Worm (Caenorhabditis elegans) whole organism, L1 larva: Measurements from ENCODE around the gene F08F1.4.

ENCODE experiments used
- C16A3.4 ChIP-seq: fragments of 150-350 bp; optimal IDR thresholded peaks from 2 replicates; lab custom pipeline; 2014; ENCODE audit warnings: missing biosample characterization, missing genetic modification characterization
- blmp-1 ChIP-seq: fragments of 150-350 bp; optimal IDR thresholded peaks from 2 replicates; lab custom pipeline; 2014; ENCODE audit warnings: missing biosample characterization, missing genetic modification characterization
- ceh-63 ChIP-seq: fragments of 200-800 bp; sonication (Bioruptor generic); optimal IDR thresholded peaks from 2 replicates; lab custom pipeline; 2018; ENCODE audit warnings: mild to moderate bottlenecking, missing genetic modification characterization, missing compliant biosample characterization
- ceh-8 ChIP-seq: fragments of 200-800 bp; sonication (Bioruptor generic); optimal IDR thresholded peaks from 2 replicates; lab custom pipeline; 2018; ENCODE audit warnings: mild to moderate bottlenecking, missing genetic modification characterization, moderate library complexity, missing compliant biosample characterization
- ceh-82 ChIP-seq, 3 experiments: fragments of 150-350 bp in 1 of 3; sonication (generic microtip) in 2 of 3; optimal IDR thresholded peaks; 2 replicates each; lab custom pipeline; 2014 to 2017; ENCODE audit warnings: missing biosample characterization in 3 of 3, missing genetic modification characterization in 3 of 3
- ceh-90 ChIP-seq: sonication (generic microtip); optimal IDR thresholded peaks from 2 replicates; lab custom pipeline; 2016; ENCODE audit warnings: missing genetic modification characterization, missing compliant biosample characterization
- dsc-1 ChIP-seq: sonication (generic microtip); optimal IDR thresholded peaks from 2 replicates; lab custom pipeline; 2016; ENCODE audit warnings: mild to moderate bottlenecking, missing genetic modification characterization, missing compliant biosample characterization
- efl-1 ChIP-seq, 4 experiments: fragments of 150-350 bp; optimal IDR thresholded peaks in 3 of 4; peaks in 1 of 4; 1 replicate in 1 of 4; 2 replicates in 3 of 4; lab custom pipeline; 2014; ENCODE audit warnings: missing biosample characterization in 2 of 4, missing genetic modification characterization in 2 of 4, missing genetic modification reagents in 2 of 4
- efl-3 ChIP-seq: fragments of 200-800 bp; sonication (Bioruptor generic); optimal IDR thresholded peaks from 2 replicates; lab custom pipeline; 2018; ENCODE audit warnings: mild to moderate bottlenecking, missing genetic modification characterization, missing compliant biosample characterization
- elt-3 ChIP-seq, 6 experiments: fragments of 150-350 bp in 1 of 6; sonication (generic microtip); optimal IDR thresholded peaks; 2 replicates each; lab custom pipeline; 2017 to 2018; ENCODE audit warnings: missing biosample characterization in 6 of 6, missing genetic modification characterization in 6 of 6, inconsistent platforms in 1 of 6
- ets-5 ChIP-seq: fragments of 200-800 bp; sonication (Bioruptor generic); IDR thresholded peaks from 2 replicates; pipeline ENCODE4 v1.3.6; 2022; ENCODE audit warnings: missing genetic modification characterization, missing compliant biosample characterization
- fkh-10 ChIP-seq: sonication (generic microtip); optimal IDR thresholded peaks from 2 replicates; lab custom pipeline; 2017; ENCODE audit warnings: missing biosample characterization, missing genetic modification reagents, missing genetic modification characterization
- fos-1 ChIP-seq: fragments of 150-350 bp; optimal IDR thresholded peaks from 2 replicates; lab custom pipeline; 2014; ENCODE audit warnings: missing biosample characterization, missing genetic modification characterization
- grh-1 ChIP-seq: fragments of 200-800 bp; sonication (Bioruptor generic); IDR thresholded peaks from 2 replicates; pipeline ENCODE4 v1.3.6; 2022; ENCODE audit warnings: missing genetic modification reagents, missing genetic modification characterization, missing compliant biosample characterization
- hlh-17 ChIP-seq: fragments of 200-800 bp; sonication (Bioruptor generic); optimal IDR thresholded peaks from 2 replicates; lab custom pipeline; 2018; ENCODE audit warnings: missing genetic modification characterization, mild to moderate bottlenecking, missing compliant biosample characterization, moderate library complexity, borderline replicate concordance
- hlh-4 ChIP-seq: sonication (generic microtip); optimal IDR thresholded peaks from 2 replicates; lab custom pipeline; 2016; ENCODE audit warnings: mild to moderate bottlenecking, missing genetic modification characterization, missing compliant biosample characterization
- hpl-2 ChIP-seq: fragments of 150-350 bp; optimal IDR thresholded peaks from 2 replicates; lab custom pipeline; 2014; ENCODE audit warnings: missing biosample characterization, missing genetic modification reagents, missing genetic modification characterization
- isw-1 ChIP-seq: fragments of 200-800 bp; sonication (Bioruptor generic); IDR thresholded peaks from 2 replicates; pipeline ENCODE4 v1.3.6; 2022; ENCODE audit warnings: missing genetic modification characterization, missing compliant biosample characterization
- jun-1 ChIP-seq: fragments of 150-350 bp; optimal IDR thresholded peaks from 2 replicates; lab custom pipeline; 2014; ENCODE audit warnings: missing biosample characterization, missing genetic modification reagents, missing genetic modification characterization
- lin-13 ChIP-seq: fragments of 150-350 bp; optimal IDR thresholded peaks from 2 replicates; lab custom pipeline; 2014; ENCODE audit warnings: missing biosample characterization, missing genetic modification reagents, missing genetic modification characterization
- lin-15B ChIP-seq: fragments of 150-350 bp; sonication (generic microtip); optimal IDR thresholded peaks from 3 replicates; lab custom pipeline; 2014; ENCODE audit warnings: missing biosample characterization, missing genetic modification characterization
- lin-35 ChIP-seq, 2 experiments: fragments of 150-350 bp; optimal IDR thresholded peaks; 2 replicates each; lab custom pipeline; 2014; ENCODE audit warnings: missing biosample characterization in 2 of 2, missing genetic modification characterization in 2 of 2, missing genetic modification reagents in 2 of 2
- lin-39 ChIP-seq: fragments of 150-350 bp; optimal IDR thresholded peaks from 2 replicates; lab custom pipeline; 2014; ENCODE audit warnings: missing biosample characterization, missing genetic modification reagents, missing genetic modification characterization
- mdl-1 ChIP-seq, 2 experiments: fragments of 150-350 bp; optimal IDR thresholded peaks; 2 replicates each; lab custom pipeline; 2014 to 2017; ENCODE audit warnings: missing biosample characterization in 2 of 2, missing genetic modification characterization in 2 of 2, inconsistent platforms in 1 of 2
- mef-2 ChIP-seq: fragments of 150-350 bp; optimal IDR thresholded peaks from 2 replicates; lab custom pipeline; 2014; ENCODE audit warnings: missing biosample characterization, missing genetic modification characterization
- mep-1 ChIP-seq: fragments of 150-350 bp; optimal IDR thresholded peaks from 2 replicates; lab custom pipeline; 2014; ENCODE audit warnings: missing biosample characterization, missing genetic modification characterization
- nhr-11 ChIP-seq: fragments of 150-350 bp; optimal IDR thresholded peaks from 2 replicates; lab custom pipeline; 2014; ENCODE audit warnings: missing biosample characterization, missing genetic modification characterization
- nhr-237 ChIP-seq: fragments of 150-350 bp; optimal IDR thresholded peaks from 2 replicates; lab custom pipeline; 2014; ENCODE audit warnings: missing biosample characterization, missing genetic modification characterization
- nhr-28 ChIP-seq: fragments of 150-350 bp; optimal IDR thresholded peaks from 2 replicates; lab custom pipeline; 2014; ENCODE audit warnings: missing biosample characterization, missing genetic modification characterization
- nhr-76 ChIP-seq: sonication (generic microtip); optimal IDR thresholded peaks from 2 replicates; lab custom pipeline; 2017; ENCODE audit warnings: missing biosample characterization, missing genetic modification characterization
- nhr-77 ChIP-seq: fragments of 150-350 bp; optimal IDR thresholded peaks from 2 replicates; lab custom pipeline; 2014; ENCODE audit warnings: missing biosample characterization, missing genetic modification characterization
- nhr-85 ChIP-seq: sonication (generic microtip); peaks from one replicate; lab custom pipeline; 2016; ENCODE audit warnings: missing genetic modification characterization, inconsistent platforms, missing compliant biosample characterization
- nhr-90 ChIP-seq: sonication (generic microtip); optimal IDR thresholded peaks from 2 replicates; lab custom pipeline; 2016; ENCODE audit warnings: mild to moderate bottlenecking, missing genetic modification characterization, missing compliant biosample characterization; ENCODE audit not compliant: poor library complexity
- pag-3 ChIP-seq: sonication (generic microtip); optimal IDR thresholded peaks from 2 replicates; lab custom pipeline; 2017; ENCODE audit warnings: missing genetic modification characterization, mild to moderate bottlenecking, missing compliant biosample characterization, antibody characterized with exemption, borderline replicate concordance; ENCODE audit not compliant: insufficient read depth
- pax-3 ChIP-seq: fragments of 200-800 bp; sonication (Bioruptor generic); optimal IDR thresholded peaks from 2 replicates; lab custom pipeline; 2018; ENCODE audit warnings: mild to moderate bottlenecking, missing genetic modification characterization, moderate library complexity, missing compliant biosample characterization
- pqm-1 ChIP-seq: sonication (generic microtip); optimal IDR thresholded peaks from 3 replicates; lab custom pipeline; 2017; ENCODE audit warnings: missing biosample characterization, missing genetic modification characterization
- snpc-4 ChIP-seq: fragments of 150-350 bp; optimal IDR thresholded peaks from 2 replicates; lab custom pipeline; 2014; ENCODE audit warnings: missing biosample characterization, missing genetic modification characterization
- snu-23 ChIP-seq: sonication (generic microtip); optimal IDR thresholded peaks from 2 replicates; lab custom pipeline; 2016; ENCODE audit warnings: missing genetic modification characterization, missing compliant biosample characterization
- sup-37 ChIP-seq: fragments of 200-800 bp; sonication (Bioruptor generic); optimal IDR thresholded peaks from 2 replicates; lab custom pipeline; 2018; ENCODE audit warnings: mild to moderate bottlenecking, missing genetic modification characterization, missing compliant biosample characterization
- swsn-7 ChIP-seq: sonication (generic microtip); optimal IDR thresholded peaks from 2 replicates; lab custom pipeline; 2016; ENCODE audit warnings: missing genetic modification characterization, missing compliant biosample characterization
- tbx-2 ChIP-seq: sonication (generic microtip); optimal IDR thresholded peaks from 2 replicates; lab custom pipeline; 2016; ENCODE audit warnings: missing genetic modification characterization, missing compliant biosample characterization
- unc-130 ChIP-seq: fragments of 150-350 bp; optimal IDR thresholded peaks from 2 replicates; lab custom pipeline; 2017; ENCODE audit warnings: missing biosample characterization, missing genetic modification characterization, inconsistent platforms
- unc-30 ChIP-seq: sonication (generic microtip); optimal IDR thresholded peaks from 2 replicates; lab custom pipeline; 2017; ENCODE audit warnings: missing biosample characterization, missing genetic modification characterization
- unc-62 ChIP-seq: fragments of 150-350 bp; optimal IDR thresholded peaks from 2 replicates; lab custom pipeline; 2014; ENCODE audit warnings: missing biosample characterization, missing genetic modification reagents, missing genetic modification characterization
- xbp-1 ChIP-seq: sonication (generic microtip); optimal IDR thresholded peaks from 2 replicates; lab custom pipeline; 2016; ENCODE audit warnings: missing genetic modification characterization, missing compliant biosample characterization
- zag-1 ChIP-seq: fragments of 150-350 bp; optimal IDR thresholded peaks from 2 replicates; lab custom pipeline; 2014; ENCODE audit warnings: missing biosample characterization, missing genetic modification characterization
- zip-4 ChIP-seq: fragments of 200-800 bp; sonication (Bioruptor generic); optimal IDR thresholded peaks from 2 replicates; lab custom pipeline; 2018; ENCODE audit warnings: mild to moderate bottlenecking, missing genetic modification characterization, moderate library complexity, missing compliant biosample characterization
- ztf-4 ChIP-seq: fragments of 150-350 bp; optimal IDR thresholded peaks from 2 replicates; lab custom pipeline; 2014; ENCODE audit warnings: missing biosample characterization, missing genetic modification characterization

Gene F08F1.4

ce11 chrX:8413130-8413529 lies at the start of gene F08F1.4:
F08F1.4 (plus strand) TSS chrX:8413430.
- TF ChIP-seq hpl-2 (GFP tag; lab: Kevin White, UChicago) (no peak), unc-130 (no peak)

- TF ChIP-seq nhr-90 (tag; lab: Kevin White, UChicago) (no peak), efl-1 (optimal IDR thresholded peaks at IDR 0.05; lab: Kevin White, UChicago) (no peak), efl-1 (GFP tag; optimal IDR thresholded peaks at IDR 0.05 in 1 of 2; lab: Kevin White, UChicago) (no peak), jun-1 (tag; lab: Kevin White, UChicago) (no peak), ets-5 (GFP tag; lab: Robert Waterston, UW) (no peak), elt-3 (tag; optimal IDR thresholded peaks at IDR 0.05; lab: Kevin White, UChicago) (no peak), xbp-1 (tag; lab: Kevin White, UChicago) (no peak), isw-1 (no peak), unc-62 (GFP tag; lab: Kevin White, UChicago) (no peak), C16A3.4 (tag; lab: Kevin White, UChicago) (no peak), unc-130 (no peak), ceh-82 (tag; optimal IDR thresholded peaks at IDR 0.05; lab: Kevin White, UChicago) (no peak), pag-3 (tag; lab: Kevin White, UChicago) (no peak), mep-1 (no peak), pax-3 (no peak)
These were observed 45.7 kb upstream of the F08F1.4 start, which contains the start of gene F40B5.2 for ce11 chrX:8367553-8367952. F40B5.2 (plus strand) TSS chrX:8367853.

- TF ChIP-seq ceh-63 (GFP tag; lab: Kevin White, UChicago) (no peak), fkh-10 (GFP tag; lab: Kevin White, UChicago) (peak; percentile 60), dsc-1 (tag; lab: Kevin White, UChicago) (peak; percentile 70), fos-1 (tag; lab: Kevin White, UChicago) (peak; percentile 15), isw-1 (peak; percentile 44; the same call in 1 of the 2 replicates), pqm-1 (tag; lab: Kevin White, UChicago) (no peak), grh-1 (GFP tag; lab: Robert Waterston, UW) (no peak), lin-15B (peak; percentile 44), nhr-11 (tag; lab: Kevin White, UChicago) (no peak), C16A3.4 (tag; lab: Kevin White, UChicago) (peak; percentile 77), ceh-90 (tag; lab: Kevin White, UChicago) (no peak), mep-1 (peak; percentile 78), elt-3 (tag; optimal IDR thresholded peaks at IDR 0.05; lab: Kevin White, UChicago) (peak in 1 of 6 experiments; percentile 34), lin-13 (peak; percentile 73), zag-1 (tag; lab: Kevin White, UChicago) (no peak), ceh-8 (GFP tag; lab: Kevin White, UChicago) (peak; percentile 4), efl-1 (optimal IDR thresholded peaks at IDR 0.05; lab: Kevin White, UChicago) (peak; percentile 61 to 68), efl-1 (GFP tag; optimal IDR thresholded peaks at IDR 0.05 in 1 of 2; lab: Kevin White, UChicago) (peak; percentile 58 to 97), efl-3 (GFP tag; lab: Kevin White, UChicago) (no peak), nhr-85 (tag; lab: Kevin White, UChicago) (peak; percentile 90), lin-35 (GFP tag; optimal IDR thresholded peaks at IDR 0.05; lab: Kevin White, UChicago) (peak; percentile 68 to 80), mdl-1 (tag; optimal IDR thresholded peaks at IDR 0.05; lab: Kevin White, UChicago) (peak in 1 of 2 experiments; percentile 72), unc-30 (tag; lab: Kevin White, UChicago) (no peak), jun-1 (tag; lab: Kevin White, UChicago) (peak; percentile 67), hlh-4 (tag; lab: Kevin White, UChicago) (no peak), snpc-4 (tag; lab: Kevin White, UChicago) (peak; percentile 55), hlh-17 (GFP tag; lab: Kevin White, UChicago) (no peak), ztf-4 (tag; lab: Kevin White, UChicago) (peak; percentile 64), blmp-1 (tag; lab: Kevin White, UChicago) (peak; percentile 75), nhr-237 (tag; lab: Kevin White, UChicago) (peak; percentile 14), snu-23 (GFP tag; lab: Kevin White, UChicago) (peak; percentile 80), lin-39 (tag; lab: Kevin White, UChicago) (peak; percentile 30), sup-37 (GFP tag; lab: Kevin White, UChicago) (peak; percentile 42), nhr-76 (tag; lab: Kevin White, UChicago) (no peak), nhr-77 (peak; percentile 69), swsn-7 (tag; lab: Kevin White, UChicago) (peak; percentile 83), ceh-82 (tag; optimal IDR thresholded peaks at IDR 0.05; lab: Kevin White, UChicago) (peak; percentile 46 to 88 (median 62)), zip-4 (GFP tag; lab: Kevin White, UChicago) (peak; percentile 16), mef-2 (tag; lab: Kevin White, UChicago) (no peak), nhr-28 (tag; lab: Kevin White, UChicago) (no peak), tbx-2 (tag; lab: Kevin White, UChicago) (peak; percentile 89)
These were observed 45.0 kb upstream of the F08F1.4 start for ce11 chrX:8368210-8368609.
